Worm (Caenorhabditis elegans) whole organism, early embryonic: Measurements from ENCODE around the gene T02H6.3.

Experiments
- ceh-36 ChIP-seq: sonication (generic microtip); optimal IDR thresholded peaks from 2 replicates; lab custom pipeline; 2016; ENCODE audit warnings: missing genetic modification characterization, inconsistent platforms, missing compliant biosample characterization
- flt-1 ChIP-seq: fragments of 200-800 bp; sonication (Bioruptor generic); IDR thresholded peaks from 2 replicates; pipeline ENCODE4 v1.3.6; 2022; ENCODE audit warnings: missing genetic modification characterization, missing compliant biosample characterization
- scrt-1 ChIP-seq: fragments of 200-800 bp; sonication (Bioruptor generic); IDR thresholded peaks from 2 replicates; pipeline ENCODE4 v1.3.6; 2022; ENCODE audit warnings: missing genetic modification characterization, missing compliant biosample characterization
- sea-1 ChIP-seq: fragments of 200-800 bp; sonication (Bioruptor generic); conservative IDR thresholded peaks from 2 replicates; pipeline ENCODE4 v1.3.6; 2022; ENCODE audit warnings: missing genetic modification characterization, missing compliant biosample characterization
- tbx-11 ChIP-seq: fragments of 200-800 bp; sonication (Bioruptor generic); IDR thresholded peaks from 2 replicates; pipeline ENCODE4 v1.3.6; 2022; ENCODE audit warnings: missing genetic modification characterization, missing compliant biosample characterization

- no peak for TF ChIP-seq tbx-11 (GFP tag; lab: Robert Waterston, UW)
- no peak for TF ChIP-seq scrt-1
- no peak for TF ChIP-seq sea-1 (GFP tag; lab: Robert Waterston, UW)
- TF ChIP-seq ceh-36 (tag; lab: Kevin White, UChicago) = no peak
- no peak for TF ChIP-seq flt-1 (GFP tag; lab: Robert Waterston, UW)
Measured at ce11 chrII:682326-682725, 9.3 kb upstream of the T02H6.3 start, which contains the start of gene T02H6.7.
